Worm (Caenorhabditis elegans): ENCODE data around the gene npp-16.

Gene npp-16

ce11 chrIII:11936668-11937276 is 21.0 kb downstream of the npp-16 start:
- TF ChIP-seq unc-62 (GFP tag; optimal IDR thresholded peaks at IDR 0.05 in 1 of 2) (peak in 1 of 2 experiments; percentile 53), unc-62 (tag; optimal IDR thresholded peaks at IDR 0.05) (no peak), F26F4.8 (GFP tag; conservative IDR thresholded peaks at IDR 0.05) (no peak), dmd-6 (GFP tag; IDR thresholded peaks at IDR 0.05) (no peak), set-16 (GFP tag; IDR thresholded peaks at IDR 0.05) (peak; percentile 86)

ce11 chrIII:11937911-11938310 is 22.2 kb downstream of the npp-16 start:
- TF ChIP-seq madf-9 (GFP tag; conservative IDR thresholded peaks at IDR 0.05) (no peak), mdl-1 (tag; optimal IDR thresholded peaks at IDR 0.05) (no peak), daf-16 (GFP tag; optimal IDR thresholded peaks at IDR 0.05) (no peak), daf-16 (tag; optimal IDR thresholded peaks at IDR 0.05) (no peak), unc-39 (tag; optimal IDR thresholded peaks at IDR 0.05) (no peak), attf-4 (tag; optimal IDR thresholded peaks at IDR 0.05) (no peak), zfp-2 (tag; optimal IDR thresholded peaks at IDR 0.05) (no peak), mep-1 (tag; optimal IDR thresholded peaks at IDR 0.05) (no peak)

ce11 chrIII:11938525-11938924 is 22.8 kb downstream of the npp-16 start:
- TF ChIP-seq hlh-30 (tag; optimal IDR thresholded peaks at IDR 0.05; ENCODE audit: insufficient read depth) (no peak), aha-1 (tag) (peak; percentile 54), unc-62 (GFP tag; optimal IDR thresholded peaks at IDR 0.05 in 1 of 2) (peak in 1 of 2 experiments; percentile 91), unc-62 (tag; optimal IDR thresholded peaks at IDR 0.05) (no peak), mdl-1 (tag; optimal IDR thresholded peaks at IDR 0.05) (no peak), attf-4 (tag; optimal IDR thresholded peaks at IDR 0.05) (no peak), nhr-41 (GFP tag; IDR thresholded peaks at IDR 0.05) (no peak), lir-3 (tag; optimal IDR thresholded peaks at IDR 0.05) (no peak), zag-1 (tag; optimal IDR thresholded peaks at IDR 0.05) (no peak), saeg-2 (GFP tag; IDR thresholded peaks at IDR 0.05) (no peak), daf-16 (GFP tag; optimal IDR thresholded peaks at IDR 0.05) (no peak), daf-16 (tag; optimal IDR thresholded peaks at IDR 0.05) (no peak), mdt-29 (GFP tag; IDR thresholded peaks at IDR 0.05) (no peak), F37D6.2 (tag; optimal IDR thresholded peaks at IDR 0.05) (no peak), Y105C5A.15 (GFP tag; IDR thresholded peaks at IDR 0.05) (no peak)

- no peak for TF ChIP-seq mxl-3 (GFP tag; optimal IDR thresholded peaks at IDR 0.05)
- no peak for TF ChIP-seq ceh-62 (tag; optimal IDR thresholded peaks at IDR 0.05)
- TF ChIP-seq nhr-25 (tag; optimal IDR thresholded peaks at IDR 0.05; ENCODE audit: borderline replicate concordance, insufficient read depth): no peak
- TF ChIP-seq zag-1 (tag; optimal IDR thresholded peaks at IDR 0.05): no peak
- TF ChIP-seq duxl-1 (tag; optimal IDR thresholded peaks at IDR 0.05; ENCODE audit: poor library complexity): no peak
- no peak for TF ChIP-seq ztf-7 (tag; optimal IDR thresholded peaks at IDR 0.05)
- TF ChIP-seq rbr-2 (tag; optimal IDR thresholded peaks at IDR 0.05): no peak
- TF ChIP-seq dpl-1 (GFP tag; optimal IDR thresholded peaks at IDR 0.05): no peak
- no peak for TF ChIP-seq pha-4 (GFP tag; IDR thresholded peaks at IDR 0.05)
- no peak for TF ChIP-seq pha-4 (tag; optimal IDR thresholded peaks at IDR 0.05)
- TF ChIP-seq snpc-1.2 (GFP tag; IDR thresholded peaks at IDR 0.05): no peak
- TF ChIP-seq fkh-10 (GFP tag; optimal IDR thresholded peaks at IDR 0.05): no peak
- no peak for TF ChIP-seq F10B5.3 (tag; optimal IDR thresholded peaks at IDR 0.05)
- TF ChIP-seq aha-1 (tag): peak; percentile 81
- TF ChIP-seq hlh-11 (tag; optimal IDR thresholded peaks at IDR 0.05): peak; percentile 55
- TF ChIP-seq ceh-28 (tag; optimal IDR thresholded peaks at IDR 0.05): no peak
- TF ChIP-seq D1046.2 (GFP tag; IDR thresholded peaks at IDR 0.05): 0 out of 2 replicates have a peak, but pooled peaks have one; percentile 12
- TF ChIP-seq mxl-2 (GFP tag; conservative IDR thresholded peaks at IDR 0.05): no peak
- no peak for TF ChIP-seq F37D6.2 (tag; optimal IDR thresholded peaks at IDR 0.05)
- no peak for TF ChIP-seq nhr-28 (tag; optimal IDR thresholded peaks at IDR 0.05)
- no peak for TF ChIP-seq R02D3.7 (tag; optimal IDR thresholded peaks at IDR 0.05)
- TF ChIP-seq ceh-82 (tag; optimal IDR thresholded peaks at IDR 0.05): no peak
- no peak for TF ChIP-seq dve-1 (tag; optimal IDR thresholded peaks at IDR 0.05; ENCODE audit: insufficient read depth)
- TF ChIP-seq snpc-4 (tag; optimal IDR thresholded peaks at IDR 0.05): no peak
- no peak for TF ChIP-seq attf-4 (tag; optimal IDR thresholded peaks at IDR 0.05)
- TF ChIP-seq spr-3 (GFP tag; optimal IDR thresholded peaks at IDR 0.05): no peak
- 0 out of 2 replicates have a peak, but pooled peaks have one; percentile 11 for TF ChIP-seq nhr-42 (GFP tag; IDR thresholded peaks at IDR 0.05)
- no peak for TF ChIP-seq nhr-111 (GFP tag; optimal IDR thresholded peaks at IDR 0.05)
Measured at ce11 chrIII:11942664-11943063, 26.9 kb downstream of the npp-16 start.
